Fruit fly (Drosophila melanogaster): ENCODE results near the gene CG31715.

Gene CG31715

dm6 chr2L:10381890-10382450, 40.6 kb downstream of the CG31715 start, which contains the start of gene CG5096 (continued):
- TF ChIP-seq CG31224 (GFP tag; IDR thresholded peaks at IDR 0.05) (peak; percentile 72; the same call in 1 of the 2 replicates), CHES-1-like (GFP tag; optimal IDR thresholded peaks at IDR 0.05) (peak; percentile 62), CG17385 (GFP tag; optimal IDR thresholded peaks at IDR 0.05) (peak; percentile 89), CG10147 (GFP tag; optimal IDR thresholded peaks at IDR 0.05) (peak; percentile 85), CG2875 (GFP tag; optimal IDR thresholded peaks at IDR 0.05) (peak; percentile 59), slbo (GFP tag; IDR thresholded peaks at IDR 0.05) (peak; percentile 91), CG1529 (GFP tag; optimal IDR thresholded peaks at IDR 0.05) (peak; percentile 74), CG17829 (tag; optimal IDR thresholded peaks at IDR 0.05) (peak; percentile 88), CG8359 (GFP tag; optimal IDR thresholded peaks at IDR 0.05; ENCODE audit: borderline replicate concordance) (peak; percentile 49), odd (GFP tag; optimal IDR thresholded peaks at IDR 0.05) (peak; percentile 75), zfh2 (GFP tag; optimal IDR thresholded peaks at IDR 0.05) (peak; percentile 67), Drgx (GFP tag; IDR thresholded peaks at IDR 0.05) (peak; percentile 45; the same call in 1 of the 2 replicates), chinmo (GFP tag; IDR thresholded peaks at IDR 0.05; ENCODE audit: partially characterized antibody) (no peak), Doc2 (GFP tag; IDR thresholded peaks at IDR 0.05) (no peak), chif (GFP tag; optimal IDR thresholded peaks at IDR 0.05) (peak; percentile 62 to 64), Dip2 (GFP tag; IDR thresholded peaks at IDR 0.05) (no peak), Med (GFP tag) (peak; percentile 97), fu2 (GFP tag; optimal IDR thresholded peaks at IDR 0.05) (peak; percentile 68), twi (tag; optimal IDR thresholded peaks at IDR 0.05) (peak; percentile 73), her (GFP tag; optimal IDR thresholded peaks at IDR 0.05) (peak; percentile 82), CG2678 (tag; optimal IDR thresholded peaks at IDR 0.05) (peak; percentile 97), dan (GFP tag; IDR thresholded peaks at IDR 0.05) (no peak), phol (tag; optimal IDR thresholded peaks at IDR 0.05) (peak; percentile 81), Kr (GFP tag; optimal IDR thresholded peaks at IDR 0.05) (no peak), z (GFP tag; IDR thresholded peaks at IDR 0.05) (no peak), MESR4 (GFP tag; optimal IDR thresholded peaks at IDR 0.05) (peak; percentile 26), lov (optimal IDR thresholded peaks at IDR 0.05) (no peak), lov (GFP tag; IDR thresholded peaks at IDR 0.05) (peak; percentile 67; the same call in 1 of the 3 replicates), Myb (GFP tag; optimal IDR thresholded peaks at IDR 0.05) (peak; percentile 68), B-H2 (GFP tag; optimal IDR thresholded peaks at IDR 0.05) (peak; percentile 84), CG15514 (GFP tag; optimal IDR thresholded peaks at IDR 0.05) (peak; percentile 85), pho (GFP tag; optimal IDR thresholded peaks at IDR 0.05) (peak; percentile 84), row (GFP tag; IDR thresholded peaks at IDR 0.05) (peak; percentile 96), CG13624 (GFP tag; optimal IDR thresholded peaks at IDR 0.05) (peak; percentile 79), sob (GFP tag; IDR thresholded peaks at IDR 0.05) (peak; percentile 92; the same call in 1 of the 2 replicates), Sry-β (GFP tag; optimal IDR thresholded peaks at IDR 0.05) (peak; percentile 22), CG7963 (GFP tag; IDR thresholded peaks at IDR 0.05; ENCODE audit: partially characterized antibody) (no peak), da (GFP tag; optimal IDR thresholded peaks at IDR 0.05) (peak; percentile 66), sna (GFP tag; IDR thresholded peaks at IDR 0.05; ENCODE audit: partially characterized antibody) (no peak), exex (tag; optimal IDR thresholded peaks at IDR 0.05) (peak; percentile 97), CG13287 (GFP tag; IDR thresholded peaks at IDR 0.05; ENCODE audit: partially characterized antibody) (no peak), ara (GFP tag; IDR thresholded peaks at IDR 0.05) (peak; percentile 79), Xrp1 (GFP tag; IDR thresholded peaks at IDR 0.05) (peak; percentile 89), PHDP (tag; optimal IDR thresholded peaks at IDR 0.05) (peak; percentile 95), hkb (optimal IDR thresholded peaks at IDR 0.05) (no peak), hkb (GFP tag; IDR thresholded peaks at IDR 0.05) (peak; percentile 96), CG8765 (GFP tag; IDR thresholded peaks at IDR 0.05) (no peak; the same call in 1 of the 2 replicates), Oli (tag; optimal IDR thresholded peaks at IDR 0.05) (peak; percentile 86), CG11247 (GFP tag; IDR thresholded peaks at IDR 0.05) (no peak; the same call in 1 of the 2 replicates), Sin3A (optimal IDR thresholded peaks at IDR 0.05) (no peak), CG8089 (GFP tag; optimal IDR thresholded peaks at IDR 0.05) (peak; percentile 64)
